Worm (Caenorhabditis elegans): Measurements from ENCODE around the gene clec-157.

clec-157 gene

DNA sequence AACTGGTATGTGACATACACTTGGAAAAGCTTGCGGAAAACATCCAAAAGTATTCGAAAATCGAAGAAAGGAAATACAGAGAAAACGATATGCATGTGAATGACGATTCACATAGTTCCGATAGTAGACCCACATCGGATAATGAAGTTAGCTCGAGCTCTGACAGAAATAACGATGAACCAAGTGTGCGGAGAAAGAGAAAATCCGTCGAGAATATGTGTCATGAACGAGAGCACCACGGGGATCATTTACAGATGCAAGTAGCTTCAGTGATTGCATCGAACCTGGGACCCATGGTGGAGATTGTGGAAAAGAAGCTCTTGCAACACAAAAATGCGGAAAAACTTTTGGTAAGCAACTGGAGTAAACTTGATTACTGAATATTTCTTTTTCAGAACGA, 12.8 kb upstream of the clec-157 start:
- TF ChIP-seq unc-62 (GFP tag; optimal IDR thresholded peaks at IDR 0.05): no peak

DNA sequence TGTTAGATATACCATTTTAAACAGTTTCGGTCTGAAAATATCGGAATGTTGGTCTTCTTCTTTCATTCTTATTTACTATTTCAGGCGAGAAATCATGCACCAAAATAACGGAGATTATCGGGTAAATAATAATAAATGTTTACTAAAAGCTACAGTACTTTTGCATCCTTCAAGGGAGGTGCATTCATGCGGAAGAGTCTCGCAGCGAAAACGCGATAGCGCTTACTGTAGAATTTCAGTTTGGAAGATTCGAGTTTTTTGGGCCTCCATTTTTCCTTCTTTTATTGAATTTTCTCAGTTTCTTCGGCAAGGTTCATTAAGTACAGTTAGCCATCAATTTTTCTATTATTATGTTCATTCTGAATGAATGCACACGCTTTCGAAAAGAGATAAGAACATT, 11.9 kb upstream of the clec-157 start, which contains the start of gene C35D10.7:
Gene C35D10.7, plus strand, starts transcription at position 85 of the 400 bp plus-strand sequence.
- no peak for TF ChIP-seq unc-62 (GFP tag; optimal IDR thresholded peaks at IDR 0.05)

- no peak for TF ChIP-seq unc-62 (GFP tag; optimal IDR thresholded peaks at IDR 0.05)
These were observed 10.7 kb upstream of the clec-157 start, which contains the start of gene C35D10.8 for ce11 chrIII:4854918-4855317. Gene C35D10.8, plus strand, starts transcription at chrIII:4855218.

DNA sequence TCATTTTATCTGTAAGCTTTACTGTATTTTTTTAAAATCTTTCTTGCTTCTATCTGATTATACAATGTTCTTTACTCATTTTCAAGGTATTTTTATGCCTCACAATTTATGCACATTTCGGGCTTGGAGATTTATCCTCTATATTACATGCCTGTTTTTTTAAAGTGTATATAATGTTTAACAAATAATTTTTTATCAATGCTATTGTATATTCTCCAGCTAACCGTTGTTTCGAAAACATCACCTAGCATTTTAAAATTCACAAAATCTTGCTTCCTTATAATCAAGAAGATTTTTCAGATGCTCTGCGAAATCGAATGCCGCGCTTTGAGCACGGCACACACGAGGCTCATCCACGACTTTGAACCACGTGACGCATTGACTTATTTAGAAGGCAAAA, 7.8 kb upstream of the clec-157 start, which contains the start of gene ced-4:
Gene ced-4, plus strand, starts transcription at position 301 of the 400 bp plus-strand sequence.
- no peak for TF ChIP-seq unc-62 (GFP tag; optimal IDR thresholded peaks at IDR 0.05)

- no peak for TF ChIP-seq unc-62 (GFP tag; optimal IDR thresholded peaks at IDR 0.05)
These were observed 5.9 kb upstream of the clec-157 start, which contains the start of gene F26A1.1 for ce11 chrIII:4850139-4850538. Gene F26A1.1, plus strand, starts transcription at chrIII:4850507.

DNA sequence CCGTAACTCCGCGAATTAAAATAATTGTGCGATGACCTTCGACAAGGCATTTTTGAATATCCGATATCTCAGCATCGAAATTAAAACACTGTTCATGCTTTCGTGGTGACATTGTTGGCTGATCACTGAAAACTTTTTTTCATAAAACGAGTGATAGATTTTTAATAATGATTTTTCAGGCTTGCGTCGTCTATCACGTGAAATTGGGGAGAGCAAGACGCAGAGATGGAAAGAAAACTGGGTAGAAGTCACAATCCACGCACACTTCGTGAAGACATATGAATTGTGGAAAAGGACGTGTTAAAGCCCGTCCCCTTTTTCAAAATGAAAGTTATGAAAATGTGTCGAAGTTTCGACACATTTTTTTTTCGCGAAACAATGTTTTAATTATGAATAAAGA, 5.5 kb upstream of the clec-157 start, which contains the start of gene nonu-1:
Gene nonu-1, minus strand, starts transcription at position 169 of the 400 bp plus-strand sequence.
- TF ChIP-seq unc-62 (GFP tag; optimal IDR thresholded peaks at IDR 0.05): no peak

DNA sequence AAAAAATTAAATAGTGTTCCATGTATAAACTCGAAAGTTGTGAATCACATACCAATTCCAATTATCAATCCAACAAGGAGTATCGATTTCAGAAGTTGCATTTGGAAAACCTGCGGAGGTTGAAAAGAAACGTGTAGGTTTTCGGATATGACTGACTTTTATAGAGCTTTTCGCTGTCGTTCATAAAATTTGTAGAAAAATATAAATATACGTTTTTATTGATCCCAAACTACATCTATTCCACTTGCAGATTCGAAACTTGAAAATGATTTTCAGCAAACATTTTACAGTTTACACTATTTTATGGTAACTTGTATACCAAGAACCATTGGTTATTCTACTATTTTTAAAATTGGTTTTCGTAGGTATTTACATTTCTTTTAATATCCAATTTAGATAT, 2.1 kb downstream of the clec-157 start, which contains the start of gene clec-156:
Gene clec-156, minus strand, starts transcription at position 101 of the 400 bp plus-strand sequence.
- no peak for TF ChIP-seq unc-62 (GFP tag; optimal IDR thresholded peaks at IDR 0.05)

DNA sequence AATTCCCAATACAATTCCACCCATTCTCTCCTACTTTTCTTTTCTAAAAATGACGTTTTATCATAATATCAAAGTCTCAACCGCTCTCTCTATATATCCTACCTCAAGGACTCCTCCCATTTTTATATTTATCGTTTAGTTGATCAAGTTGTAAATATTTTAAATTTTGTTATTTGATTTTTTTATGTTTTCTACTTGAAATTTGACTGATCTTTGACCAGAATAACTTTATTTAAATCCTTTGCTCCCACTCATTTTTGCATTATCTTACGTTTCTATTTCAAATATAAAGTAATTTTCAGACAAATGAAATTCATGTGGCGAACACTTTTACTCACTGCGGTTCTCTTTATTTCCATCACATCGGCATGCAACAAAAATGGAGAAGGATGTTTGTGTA, 6.8 kb downstream of the clec-157 start, which contains the start of the genes acbp-7 and F26A1.19:
Gene acbp-7, plus strand, starts transcription at position 301 of the 400 bp plus-strand sequence.
Gene F26A1.19, plus strand, starts transcription at position 303 of the 400 bp plus-strand sequence.
- TF ChIP-seq unc-62 (GFP tag; optimal IDR thresholded peaks at IDR 0.05): no peak

DNA sequence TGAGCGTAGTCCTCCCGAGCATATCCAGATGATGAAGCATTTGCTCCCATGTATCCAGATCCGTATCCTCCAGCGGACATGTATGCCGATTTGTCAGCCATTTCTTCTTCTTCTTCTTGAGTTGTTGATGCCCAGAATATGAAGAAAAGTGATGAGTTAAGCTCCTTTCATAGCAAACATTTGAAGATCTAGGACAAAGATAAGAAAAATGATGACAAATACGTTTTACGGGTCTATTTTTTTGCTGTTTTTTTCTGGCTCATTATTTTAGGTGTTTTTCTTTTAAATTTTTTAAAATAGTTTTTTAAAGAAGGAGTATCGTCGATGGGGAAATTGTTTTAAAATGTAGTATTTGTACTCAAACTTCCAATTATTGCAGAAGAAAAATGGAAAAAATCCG, 14.0 kb downstream of the clec-157 start, which contains the start of gene nspd-9:
Gene nspd-9, minus strand, starts transcription at position 101 of the 400 bp plus-strand sequence.
- no peak for TF ChIP-seq unc-62 (GFP tag; optimal IDR thresholded peaks at IDR 0.05)

ce11 chrIII:4829440-4829839, 14.8 kb downstream of the clec-157 start, which contains the start of gene F26A1.9:
Gene F26A1.9, minus strand, starts transcription at chrIII:4829540.
- TF ChIP-seq unc-62 (GFP tag; optimal IDR thresholded peaks at IDR 0.05): no peak

DNA sequence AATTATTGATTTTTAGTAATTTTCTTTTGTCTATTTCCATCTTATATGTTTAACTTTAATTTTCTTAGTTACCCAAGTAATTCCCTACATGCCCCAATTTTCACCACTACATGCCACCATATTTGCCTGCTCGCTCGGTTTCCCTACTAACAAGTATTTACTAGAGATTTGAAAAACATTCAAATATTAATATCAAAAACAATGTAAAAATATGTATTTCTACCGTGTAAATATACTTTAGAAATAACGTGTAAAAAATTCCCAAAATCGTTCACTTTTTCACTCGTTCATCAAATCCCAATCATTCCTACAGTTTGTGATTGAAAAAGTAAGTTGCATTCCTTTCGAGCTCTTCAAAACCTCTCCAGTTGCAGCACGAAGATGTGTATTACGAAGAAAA, 17.6 kb downstream of the clec-157 start, which contains the start of gene F26A1.3:
Gene F26A1.3, plus strand, starts transcription at position 301 of the 400 bp plus-strand sequence.
- no peak for TF ChIP-seq unc-62 (GFP tag; optimal IDR thresholded peaks at IDR 0.05)

DNA sequence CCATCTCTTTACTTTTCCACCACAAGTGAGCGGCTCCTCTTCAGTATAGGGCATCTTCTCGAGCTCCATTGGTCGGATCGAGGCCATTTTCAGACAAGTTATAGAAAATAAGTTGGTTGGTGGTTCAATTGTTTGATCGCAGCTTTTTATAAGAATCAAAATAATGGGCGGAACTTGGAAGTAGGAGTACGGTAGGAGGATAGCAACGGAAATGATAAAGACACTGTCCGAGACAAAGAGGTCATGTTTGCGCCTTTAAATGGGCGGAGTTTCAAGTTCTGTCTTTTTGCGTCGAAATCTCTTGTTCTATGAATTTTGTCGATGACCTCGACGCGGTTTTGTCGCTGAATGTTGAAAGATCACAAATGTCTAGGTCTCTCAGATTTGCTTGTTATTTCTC, 22.1 kb downstream of the clec-157 start, which contains the start of gene F26A1.8:
Gene F26A1.8, minus strand, starts transcription at position 101 of the 400 bp plus-strand sequence.
- no peak for TF ChIP-seq unc-62 (GFP tag; optimal IDR thresholded peaks at IDR 0.05)

DNA sequence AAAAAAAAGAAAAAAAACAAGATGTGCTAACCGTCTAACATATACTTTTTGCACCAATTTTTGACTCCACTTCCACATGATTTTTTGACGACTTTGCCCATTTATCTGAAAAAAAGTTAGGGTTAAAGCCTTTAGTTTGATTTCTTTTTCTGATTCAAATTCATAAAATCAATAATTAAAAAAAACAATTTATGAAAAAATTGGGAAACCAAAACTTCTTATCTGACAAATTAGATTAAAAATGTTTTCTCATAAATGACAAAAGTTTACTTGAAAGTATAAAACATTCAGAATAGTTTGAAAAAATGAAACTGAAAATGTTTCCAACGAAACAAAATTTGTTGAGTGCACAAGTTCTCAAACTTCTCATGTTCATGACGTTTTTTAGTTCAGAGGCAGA, 24.4 kb downstream of the clec-157 start, which contains the start of gene F26A1.7:
Gene F26A1.7, minus strand, starts transcription at position 101 of the 400 bp plus-strand sequence.
- TF ChIP-seq unc-62 (GFP tag; optimal IDR thresholded peaks at IDR 0.05): no peak

DNA sequence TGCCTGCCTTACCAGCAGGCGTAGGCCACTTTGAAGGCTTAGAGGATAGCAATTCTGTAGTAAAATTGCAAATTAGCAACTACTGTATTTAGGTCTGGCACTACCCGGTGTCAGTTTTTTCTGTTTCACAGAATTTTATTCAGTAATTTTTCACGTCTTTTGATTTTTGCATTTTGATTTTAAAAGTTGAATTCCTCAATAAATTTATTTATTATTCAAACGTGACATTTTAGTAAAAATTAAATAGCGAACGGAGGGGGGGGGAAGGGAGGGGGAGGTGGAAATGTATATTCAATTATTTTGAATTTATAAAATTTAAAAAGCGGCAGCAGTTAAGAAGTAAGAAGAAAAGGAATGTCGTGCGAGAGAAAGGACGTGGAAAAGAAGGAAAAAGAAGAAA, 27.0 kb downstream of the clec-157 start, which contains the start of gene F26A1.4:
Gene F26A1.4, plus strand, starts transcription at position 301 of the 400 bp plus-strand sequence.
- no peak for TF ChIP-seq unc-62 (GFP tag; optimal IDR thresholded peaks at IDR 0.05)

- no peak for TF ChIP-seq unc-62 (GFP tag; optimal IDR thresholded peaks at IDR 0.05)
These were observed 29.5 kb downstream of the clec-157 start, which contains the start of gene arl-6 for ce11 chrIII:4814730-4815129. Gene arl-6, minus strand, starts transcription at chrIII:4814830.

ce11 chrIII:4811195-4811594, 33.0 kb downstream of the clec-157 start, which contains the start of gene C38D4.7:
Gene C38D4.7, minus strand, starts transcription at chrIII:4811295.
- TF ChIP-seq unc-62 (GFP tag; optimal IDR thresholded peaks at IDR 0.05): no peak
